Worm (Caenorhabditis elegans) whole organism, mixed stage, embryonic: Measurements from ENCODE around the gene F28B12.1.

Source experiments
- bed-3 ChIP-seq: fragments of 200-800 bp; sonication (Bioruptor generic); optimal IDR thresholded peaks from 3 replicates; lab custom pipeline; 2018; ENCODE audit warnings: mild to moderate bottlenecking, missing genetic modification characterization, moderate library complexity, missing compliant biosample characterization
- ces-1 ChIP-seq: fragments of 150-350 bp; optimal IDR thresholded peaks from 2 replicates; lab custom pipeline; 2014; ENCODE audit warnings: missing biosample characterization, missing genetic modification reagents, missing genetic modification characterization
- drap-1 ChIP-seq: fragments of 200-800 bp; sonication (Bioruptor generic); optimal IDR thresholded peaks from 3 replicates; lab custom pipeline; 2018; ENCODE audit warnings: mild to moderate bottlenecking, missing genetic modification characterization, missing compliant biosample characterization
- lin-13 ChIP-seq: fragments of 150-350 bp; optimal IDR thresholded peaks from 2 replicates; lab custom pipeline; 2014; ENCODE audit warnings: missing biosample characterization, missing genetic modification characterization
- nhr-28 ChIP-seq: fragments of 150-350 bp; optimal IDR thresholded peaks from 2 replicates; lab custom pipeline; 2014; ENCODE audit warnings: missing biosample characterization, missing genetic modification characterization
- nhr-76 ChIP-seq: sonication (generic microtip); optimal IDR thresholded peaks from 2 replicates; lab custom pipeline; 2017; ENCODE audit warnings: missing biosample characterization, missing genetic modification characterization
- pha-4 ChIP-seq: fragments of 150-350 bp; optimal IDR thresholded peaks from 2 replicates; lab custom pipeline; 2018; ENCODE audit warnings: missing biosample characterization, missing genetic modification reagents, missing genetic modification characterization
- snpc-4 ChIP-seq: fragments of 150-350 bp; optimal IDR thresholded peaks from 2 replicates; lab custom pipeline; 2014; ENCODE audit warnings: missing biosample characterization, missing genetic modification characterization
- sptf-1 ChIP-seq: sonication (generic microtip); optimal IDR thresholded peaks from 2 replicates; lab custom pipeline; 2017; ENCODE audit warnings: mild to moderate bottlenecking, missing genetic modification characterization, moderate library complexity, missing compliant biosample characterization
- unc-39 ChIP-seq: fragments of 150-350 bp; optimal IDR thresholded peaks from 2 replicates; lab custom pipeline; 2014; ENCODE audit warnings: missing biosample characterization, missing genetic modification characterization
- unc-62 ChIP-seq: fragments of 150-350 bp; optimal IDR thresholded peaks from 2 replicates; lab custom pipeline; 2014; ENCODE audit warnings: missing biosample characterization, missing genetic modification reagents, missing genetic modification characterization
- ztf-11 ChIP-seq: fragments of 150-350 bp; optimal IDR thresholded peaks from 2 replicates; lab custom pipeline; 2014; ENCODE audit warnings: missing biosample characterization, missing genetic modification characterization

- TF ChIP-seq snpc-4 (tag; lab: Kevin White, UChicago) (no peak), drap-1 (GFP tag; lab: Kevin White, UChicago) (no peak), bed-3 (GFP tag; lab: Kevin White, UChicago) (no peak), ztf-11 (no peak), lin-13 (tag; lab: Kevin White, UChicago) (no peak), nhr-76 (tag; lab: Kevin White, UChicago) (no peak), pha-4 (no peak), nhr-28 (tag; lab: Kevin White, UChicago) (no peak), sptf-1 (no peak), ces-1 (GFP tag; lab: Kevin White, UChicago) (no peak), unc-62 (GFP tag; lab: Kevin White, UChicago) (no peak), unc-39 (tag; lab: Kevin White, UChicago) (no peak)
Measured at ce11 chrII:5902139-5902538, 40.6 kb upstream of the F28B12.1 start.
